Worm (Caenorhabditis elegans): Measurements from ENCODE around the gene T03E6.8.

- TF ChIP-seq ztf-11 (tag; optimal IDR thresholded peaks at IDR 0.05) = no peak
- TF ChIP-seq unc-62 (GFP tag; optimal IDR thresholded peaks at IDR 0.05) = no peak
- no peak for TF ChIP-seq elt-3 (tag; optimal IDR thresholded peaks at IDR 0.05)
- no peak for TF ChIP-seq sptf-1 (tag; optimal IDR thresholded peaks at IDR 0.05)
- TF ChIP-seq mep-1 (tag; optimal IDR thresholded peaks at IDR 0.05) = no peak
- no peak for TF ChIP-seq lin-13 (tag; optimal IDR thresholded peaks at IDR 0.05)
- TF ChIP-seq snpc-4 (tag; optimal IDR thresholded peaks at IDR 0.05) = no peak
- TF ChIP-seq unc-39 (tag; optimal IDR thresholded peaks at IDR 0.05) = no peak
- TF ChIP-seq lsy-2 (tag; optimal IDR thresholded peaks at IDR 0.05) = no peak
- no peak for TF ChIP-seq hlh-1 (tag; optimal IDR thresholded peaks at IDR 0.05)
- no peak for TF ChIP-seq mls-2 (tag; optimal IDR thresholded peaks at IDR 0.05)
- no peak for TF ChIP-seq ceh-39 (tag; optimal IDR thresholded peaks at IDR 0.05)
- TF ChIP-seq nhr-237 (tag; optimal IDR thresholded peaks at IDR 0.05) = no peak
- no peak for TF ChIP-seq nhr-76 (tag; optimal IDR thresholded peaks at IDR 0.05)
Measured at ce11 chrV:16595140-16595791, 7.7 kb downstream of the T03E6.8 start, which contains the start of gene cpl-1.

Measured in whole organism, mixed stage, embryonic.